Fruit fly (Drosophila melanogaster): Measurements from ENCODE around the gene CG42502.

The CG42502 gene

dm6 chr2L:18858661-18859532 is 47.8 kb upstream of the CG42502 start, which contains the start of the genes CG10602 and mRpL13:
TSS of gene CG10602 (minus strand) at chr2L:18859248.
TSS of gene mRpL13 (minus strand) at chr2L:18859248.
- TF ChIP-seq CG1832 (GFP tag; optimal IDR thresholded peaks at IDR 0.05) (no peak), CG10959 (GFP tag; IDR thresholded peaks at IDR 0.05) (no peak), onecut (GFP tag; IDR thresholded peaks at IDR 0.05) (no peak), Mrtf (GFP tag; IDR thresholded peaks at IDR 0.05) (no peak), CG17612 (GFP tag; IDR thresholded peaks at IDR 0.05) (no peak), CG6854 (GFP tag; optimal IDR thresholded peaks at IDR 0.05) (no peak), kni (GFP tag; optimal IDR thresholded peaks at IDR 0.05) (no peak), Sry-δ (GFP tag; optimal IDR thresholded peaks at IDR 0.05) (peak; percentile 54), CG14014 (GFP tag; IDR thresholded peaks at IDR 0.05) (no peak), CG14965 (GFP tag; optimal IDR thresholded peaks at IDR 0.05; ENCODE audit: borderline replicate concordance) (no peak), CG17361 (GFP tag; IDR thresholded peaks at IDR 0.05) (peak; percentile 52; the same call in 2 of the 3 replicates), bcd (GFP tag; optimal IDR thresholded peaks at IDR 0.05) (no peak), CG9727 (GFP tag; optimal IDR thresholded peaks at IDR 0.05) (no peak), Vsx1 (GFP tag; optimal IDR thresholded peaks at IDR 0.05) (no peak), amos (GFP tag; IDR thresholded peaks at IDR 0.05; ENCODE audit: partially characterized antibody) (peak; percentile 25; the same call in 1 of the 2 replicates), CG9817 (tag; optimal IDR thresholded peaks at IDR 0.05) (no peak), esg (GFP tag; conservative IDR thresholded peaks at IDR 0.05) (no peak), sd (tag; optimal IDR thresholded peaks at IDR 0.05) (peak; percentile 66), tap (tag; optimal IDR thresholded peaks at IDR 0.05) (no peak), vnd (GFP tag; IDR thresholded peaks at IDR 0.05; ENCODE audit: partially characterized antibody) (no peak), B-H1 (GFP tag; IDR thresholded peaks at IDR 0.05) (no peak), stwl (tag; optimal IDR thresholded peaks at IDR 0.05) (peak; percentile 86), salm (tag; optimal IDR thresholded peaks at IDR 0.05) (no peak), CG15269 (tag; optimal IDR thresholded peaks at IDR 0.05) (no peak), Taf1 (GFP tag; IDR thresholded peaks at IDR 0.05) (no peak), sima (GFP tag; optimal IDR thresholded peaks at IDR 0.05) (no peak), ssp (GFP tag; IDR thresholded peaks at IDR 0.05) (no peak), yki (optimal IDR thresholded peaks at IDR 0.05) (peak; percentile 46), tx (GFP tag; optimal IDR thresholded peaks at IDR 0.05) (no peak), Rfx (GFP tag; IDR thresholded peaks at IDR 0.05) (peak; percentile 37; the same call in 1 of the 2 replicates), zen (tag; optimal IDR thresholded peaks at IDR 0.05) (peak; percentile 84), dysf (GFP tag; IDR thresholded peaks at IDR 0.05) (no peak), Tbp (GFP tag; optimal IDR thresholded peaks at IDR 0.05) (no peak), CG7745 (tag; optimal IDR thresholded peaks at IDR 0.05) (no peak), Dp (GFP tag; optimal IDR thresholded peaks at IDR 0.05) (peak; percentile 66), ken (GFP tag; IDR thresholded peaks at IDR 0.05) (no peak), CG7839 (tag; optimal IDR thresholded peaks at IDR 0.05) (peak; percentile 5), MESR4 (GFP tag; optimal IDR thresholded peaks at IDR 0.05) (peak; percentile 57), crp (GFP tag; optimal IDR thresholded peaks at IDR 0.05) (peak in 1 of 2 experiments; percentile 86), cato (GFP tag; optimal IDR thresholded peaks at IDR 0.05; ENCODE audit: borderline replicate concordance) (no peak), Sox100B (GFP tag; optimal IDR thresholded peaks at IDR 0.05) (no peak), CG11456 (GFP tag; IDR thresholded peaks at IDR 0.05) (no peak), CG11696 (GFP tag; IDR thresholded peaks at IDR 0.05) (no peak), Doc2 (GFP tag; IDR thresholded peaks at IDR 0.05) (no peak), chif (GFP tag; optimal IDR thresholded peaks at IDR 0.05) (peak in 1 of 2 experiments; percentile 51), CG1602 (GFP tag; optimal IDR thresholded peaks at IDR 0.05) (no peak), p53 (GFP tag; optimal IDR thresholded peaks at IDR 0.05) (peak; percentile 43), BEAF-32 (GFP tag; optimal IDR thresholded peaks at IDR 0.05) (peak; percentile 58), pho (GFP tag; optimal IDR thresholded peaks at IDR 0.05) (peak; percentile 21)
